Fruit fly (Drosophila melanogaster) whole organism, embryonic: ENCODE results near the gene Lrr47.

Experiments used
- Ada2b ChIP-seq: fragments of 200-800 bp; sonication (Bioruptor generic); IDR thresholded peaks from 2 replicates; pipeline ENCODE4 v1.3.6; 2022; ENCODE audit warnings: missing biosample characterization, missing genetic modification characterization
- Atf6 ChIP-seq: fragments of 200-800 bp; sonication (Bioruptor generic); IDR thresholded peaks from 2 replicates; pipeline ENCODE4 v1.3.6; 2022; ENCODE audit warnings: missing biosample characterization, missing genetic modification characterization
- Awh ChIP-seq: fragments of 200-800 bp; sonication (Bioruptor generic); IDR thresholded peaks from 2 replicates; pipeline ENCODE4, ENCODE4 v1.3.6; 2022; ENCODE audit warnings: missing biosample characterization, missing genetic modification characterization
- CG10321 ChIP-seq: fragments of 200-800 bp; sonication (Bioruptor generic); IDR thresholded peaks from 2 replicates; pipeline ENCODE4 v1.3.6; 2022; ENCODE audit warnings: missing biosample characterization, missing genetic modification characterization
- CG11456 ChIP-seq: fragments of 200-800 bp; sonication (Bioruptor generic); IDR thresholded peaks from 3 replicates; pipeline ENCODE4 v1.3.6; 2022; ENCODE audit warnings: missing biosample characterization, missing genetic modification characterization
- CG11723 ChIP-seq: fragments of 200-800 bp; sonication (Bioruptor generic); optimal IDR thresholded peaks from 2 replicates; lab custom pipeline; 2017; ENCODE audit warnings: missing biosample characterization, mild to moderate bottlenecking, missing genetic modification characterization
- CG1529 ChIP-seq: fragments of 200-800 bp; sonication (Bioruptor generic); optimal IDR thresholded peaks from 3 replicates; lab custom pipeline; 2018; ENCODE audit warnings: missing biosample characterization, missing genetic modification characterization
- CG16779 ChIP-seq: fragments of 200-800 bp; sonication (Bioruptor generic); IDR thresholded peaks from 2 replicates; pipeline ENCODE4 v1.3.6; 2022; ENCODE audit warnings: missing biosample characterization, missing genetic modification characterization
- CG17385 ChIP-seq: fragments of 200-800 bp; sonication (Bioruptor generic); optimal IDR thresholded peaks from 3 replicates; lab custom pipeline; 2018; ENCODE audit warnings: missing biosample characterization, mild to moderate bottlenecking, missing genetic modification characterization
- CG18476 ChIP-seq: fragments of 200-800 bp; sonication (Bioruptor generic); optimal IDR thresholded peaks from 2 replicates; lab custom pipeline; 2016; ENCODE audit warnings: missing biosample characterization, mild to moderate bottlenecking, missing genetic modification characterization
- CG2116 ChIP-seq: fragments of 200-800 bp; sonication (Bioruptor generic); optimal IDR thresholded peaks from 3 replicates; lab custom pipeline; 2018; ENCODE audit warnings: missing biosample characterization, mild to moderate bottlenecking, missing genetic modification characterization
- CG32767 ChIP-seq: fragments of 200-800 bp; sonication (Bioruptor generic); IDR thresholded peaks from 2 replicates; pipeline ENCODE4 v1.3.6; 2022; ENCODE audit warnings: missing biosample characterization, missing genetic modification characterization
- CG5245 ChIP-seq: fragments of 200-800 bp; sonication (Bioruptor generic); optimal IDR thresholded peaks from 3 replicates; lab custom pipeline; 2016; ENCODE audit warnings: missing biosample characterization, missing genetic modification characterization
- CG6683 ChIP-seq: fragments of 200-800 bp; sonication (Bioruptor generic); optimal IDR thresholded peaks from 2 replicates; lab custom pipeline; 2017; ENCODE audit warnings: missing biosample characterization, mild to moderate bottlenecking, missing genetic modification characterization, missing genetic modification reagents
- CG7357 ChIP-seq: fragments of 200-800 bp; sonication (Bioruptor generic); IDR thresholded peaks from 3 replicates; pipeline ENCODE4 v1.3.6; 2022; ENCODE audit warnings: missing biosample characterization, missing genetic modification characterization
- CG7928 ChIP-seq: fragments of 200-800 bp; sonication (Bioruptor generic); optimal IDR thresholded peaks from 2 replicates; lab custom pipeline; 2017; ENCODE audit warnings: missing biosample characterization, mild to moderate bottlenecking, missing genetic modification characterization
- CG8359 ChIP-seq: fragments of 200-800 bp; sonication (Bioruptor generic); optimal IDR thresholded peaks from 2 replicates; lab custom pipeline; 2017; ENCODE audit warnings: missing biosample characterization, mild to moderate bottlenecking, missing genetic modification characterization, borderline replicate concordance
- CG8478 ChIP-seq: fragments of >200 bp; optimal IDR thresholded peaks from 2 replicates; lab custom pipeline; 2018
- CG8924 ChIP-seq: fragments of 200-800 bp; optimal IDR thresholded peaks from 3 replicates; lab custom pipeline; 2019; ENCODE audit warnings: missing biosample characterization, mild to moderate bottlenecking, missing genetic modification characterization, moderate library complexity
- CG8944 ChIP-seq: fragments of 200-800 bp; sonication (Bioruptor generic); optimal IDR thresholded peaks from 3 replicates; lab custom pipeline; 2016; ENCODE audit warnings: missing biosample characterization, missing genetic modification characterization
- Dad ChIP-seq: fragments of 200-800 bp; sonication (Bioruptor generic); optimal IDR thresholded peaks from 3 replicates; lab custom pipeline; 2016; ENCODE audit warnings: missing biosample characterization, missing genetic modification characterization
- Dbx ChIP-seq: fragments of 200-800 bp; sonication (Bioruptor generic); IDR thresholded peaks from 3 replicates; pipeline ENCODE4 v1.3.6; 2022; ENCODE audit warnings: missing biosample characterization, missing genetic modification characterization
- Dip2 ChIP-seq: fragments of 200-800 bp; sonication (Bioruptor generic); IDR thresholded peaks from 2 replicates; pipeline ENCODE4 v1.3.6; 2022; ENCODE audit warnings: missing biosample characterization, missing genetic modification characterization
- Dll ChIP-seq: fragments of 200-800 bp; sonication (Bioruptor generic); IDR thresholded peaks from 4 replicates; pipeline ENCODE4 v1.3.6; 2022; ENCODE audit warnings: missing biosample characterization, missing genetic modification characterization; ENCODE audit not compliant: partially characterized antibody
- Dref ChIP-seq: fragments of 200-800 bp; sonication (Bioruptor generic); IDR thresholded peaks from 2 replicates; pipeline ENCODE4 v1.3.6; 2022; ENCODE audit warnings: missing biosample characterization, missing genetic modification characterization
- Drgx ChIP-seq: fragments of 200-800 bp; sonication (Bioruptor generic); IDR thresholded peaks from 2 replicates; pipeline ENCODE4 v1.3.6; 2022; ENCODE audit warnings: missing biosample characterization, missing genetic modification characterization
- HLH4C ChIP-seq: fragments of 200-800 bp; sonication (Bioruptor generic); IDR thresholded peaks from 3 replicates; pipeline ENCODE4 v1.3.6; 2022; ENCODE audit warnings: missing biosample characterization, missing genetic modification characterization; ENCODE audit not compliant: partially characterized antibody
- Hmx ChIP-seq: fragments of 200-800 bp; sonication (Bioruptor generic); optimal IDR thresholded peaks from 2 replicates; lab custom pipeline; 2016; ENCODE audit warnings: missing biosample characterization, missing genetic modification characterization
- Med ChIP-seq: fragments of 200-800 bp; sonication (Bioruptor generic); peaks from one replicate; lab custom pipeline; 2016; ENCODE audit warnings: missing biosample characterization, missing genetic modification characterization, mild to moderate bottlenecking, inconsistent platforms, moderate library complexity
- NFAT ChIP-seq: fragments of 200-800 bp; sonication (Bioruptor generic); IDR thresholded peaks from 2 replicates; pipeline ENCODE4 v1.3.6; 2022; ENCODE audit warnings: missing biosample characterization, missing genetic modification characterization
- PHDP ChIP-seq: fragments of 200-800 bp; sonication (Bioruptor generic); optimal IDR thresholded peaks from 3 replicates; lab custom pipeline; 2018; ENCODE audit warnings: missing biosample characterization, mild to moderate bottlenecking, missing genetic modification characterization, moderate library complexity
- Spps ChIP-seq: fragments of 200-800 bp; sonication (Bioruptor generic); optimal IDR thresholded peaks from 2 replicates; lab custom pipeline; 2018; ENCODE audit warnings: missing biosample characterization, mild to moderate bottlenecking, missing genetic modification characterization
- al ChIP-seq: fragments of 200-800 bp; sonication (Bioruptor generic); IDR thresholded peaks from 2 replicates; pipeline ENCODE4 v1.3.6; 2022; ENCODE audit warnings: missing biosample characterization, missing genetic modification characterization
- ap ChIP-seq: fragments of 200-800 bp; sonication (Bioruptor generic); IDR thresholded peaks from 2 replicates; pipeline ENCODE4 v1.3.6; 2022; ENCODE audit warnings: missing biosample characterization, missing genetic modification characterization
- ato ChIP-seq: fragments of 200-800 bp; sonication (Bioruptor generic); IDR thresholded peaks from 2 replicates; pipeline ENCODE4 v1.3.6; 2022; ENCODE audit warnings: missing biosample characterization, missing genetic modification characterization; ENCODE audit not compliant: partially characterized antibody
- chm ChIP-seq: fragments of 200-800 bp; sonication (Bioruptor generic); IDR thresholded peaks from 2 replicates; pipeline ENCODE4 v1.3.6; 2022; ENCODE audit warnings: missing biosample characterization, missing genetic modification characterization
- dpn ChIP-seq, 2 experiments: fragments of 200-800 bp; sonication (Bioruptor generic); optimal IDR thresholded peaks; 3 replicates each; lab custom pipeline; 2016; ENCODE audit warnings: missing biosample characterization in 2 of 2, missing genetic modification characterization in 2 of 2
- fd64A ChIP-seq: fragments of 200-800 bp; sonication (Bioruptor generic); optimal IDR thresholded peaks from 3 replicates; lab custom pipeline; 2018; ENCODE audit warnings: missing biosample characterization, mild to moderate bottlenecking, missing genetic modification characterization
- hb ChIP-seq: fragments of 200-800 bp; sonication (Bioruptor generic); IDR thresholded peaks from 3 replicates; pipeline ENCODE4 v1.3.6; 2022; ENCODE audit warnings: missing biosample characterization, missing genetic modification characterization; ENCODE audit not compliant: partially characterized antibody
- ind ChIP-seq: fragments of 200-800 bp; sonication (Bioruptor generic); optimal IDR thresholded peaks from 3 replicates; lab custom pipeline; 2016; ENCODE audit warnings: missing biosample characterization, missing genetic modification characterization
- jumu ChIP-seq: fragments of 200-800 bp; sonication (Bioruptor generic); optimal IDR thresholded peaks from 3 replicates; lab custom pipeline; 2016; ENCODE audit warnings: missing biosample characterization, missing genetic modification characterization
- kah ChIP-seq: fragments of 200-800 bp; sonication (Bioruptor generic); optimal IDR thresholded peaks from 2 replicates; lab custom pipeline; 2018; ENCODE audit warnings: missing biosample characterization, mild to moderate bottlenecking, missing genetic modification characterization
- lov ChIP-seq, 2 experiments: fragments of 200-800 bp in 1 of 2; fragments of >200 bp in 1 of 2; sonication (Bioruptor generic) in 1 of 2; IDR thresholded peaks in 1 of 2; optimal IDR thresholded peaks in 1 of 2; 2 replicates in 1 of 2; 3 replicates in 1 of 2; pipeline versions ENCODE4 v1.3.6 to Lab custom; 2017 to 2022; ENCODE audit warnings: missing biosample characterization in 1 of 2, missing genetic modification characterization in 1 of 2
- mld ChIP-seq: fragments of 200-800 bp; sonication (Bioruptor generic); IDR thresholded peaks from 3 replicates; pipeline ENCODE4 v1.3.6; 2022; ENCODE audit warnings: missing biosample characterization, missing genetic modification characterization; ENCODE audit not compliant: partially characterized antibody
- pros ChIP-seq: fragments of 200-800 bp; sonication (Bioruptor generic); optimal IDR thresholded peaks from 3 replicates; lab custom pipeline; 2019; ENCODE audit warnings: missing biosample characterization, mild to moderate bottlenecking, missing genetic modification characterization, moderate library complexity
- psq ChIP-seq: fragments of 200-800 bp; sonication (Bioruptor generic); optimal IDR thresholded peaks from 2 replicates; lab custom pipeline; 2017; ENCODE audit warnings: missing biosample characterization, missing genetic modification characterization
- pzg ChIP-seq: fragments of 200-800 bp; sonication (Bioruptor generic); optimal IDR thresholded peaks from 3 replicates; lab custom pipeline; 2018; ENCODE audit warnings: missing biosample characterization, mild to moderate bottlenecking, missing genetic modification characterization, moderate library complexity
- sens ChIP-seq: fragments of 200-800 bp; sonication (Bioruptor generic); peaks from one replicate; lab custom pipeline; 2016; ENCODE audit warnings: missing biosample characterization, missing genetic modification characterization
- sr ChIP-seq: fragments of 200-800 bp; sonication (Bioruptor generic); IDR thresholded peaks from 3 replicates; pipeline ENCODE4 v1.3.6; 2022; ENCODE audit warnings: missing biosample characterization, missing genetic modification characterization
- trem ChIP-seq: fragments of 200-800 bp; optimal IDR thresholded peaks from 3 replicates; lab custom pipeline; 2019; ENCODE audit warnings: missing biosample characterization, mild to moderate bottlenecking, missing genetic modification characterization, moderate library complexity
- zf30C ChIP-seq: fragments of 200-800 bp; sonication (Bioruptor generic); optimal IDR thresholded peaks from 3 replicates; lab custom pipeline; 2018; ENCODE audit warnings: missing biosample characterization, mild to moderate bottlenecking, missing genetic modification characterization

Gene Lrr47

DNA sequence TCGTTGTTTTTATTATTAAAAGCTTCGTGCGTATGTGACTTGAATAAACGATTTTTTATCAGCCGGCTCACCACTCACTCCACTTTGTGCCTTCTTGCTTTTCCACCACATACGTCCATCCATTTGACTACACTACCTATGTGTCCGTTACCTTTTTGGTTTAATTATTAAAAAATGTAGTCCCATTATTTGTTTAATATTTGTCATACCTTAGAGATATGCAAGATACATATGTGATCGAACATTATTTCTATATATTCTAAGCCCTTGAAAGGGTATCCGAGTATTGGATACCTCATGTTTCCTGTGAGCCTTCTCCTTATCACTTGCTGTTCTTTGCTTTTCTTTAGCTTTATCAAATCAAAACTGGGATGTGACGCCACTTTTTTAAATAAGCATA lies 2.1 kb downstream of the Lrr47 start (continued):
- TF ChIP-seq dpn (GFP tag; optimal IDR thresholded peaks at IDR 0.05; lab: Kevin White, UChicago) (peak; percentile 35 to 58), HLH4C (GFP tag; lab: Robert Waterston, UW) (no peak), Dbx (GFP tag; lab: Robert Waterston, UW) (peak; percentile 70; the same call in 1 of the 3 replicates), ato (GFP tag; lab: Robert Waterston, UW) (no peak), al (GFP tag; lab: Robert Waterston, UW) (peak; percentile 59; the same call in 1 of the 2 replicates), hb (GFP tag; lab: Robert Waterston, UW) (no peak), Dip2 (GFP tag; lab: Robert Waterston, UW) (no peak), sr (GFP tag; lab: Robert Waterston, UW) (no peak), ap (GFP tag; lab: Robert Waterston, UW) (no peak), ind (GFP tag; lab: Kevin White, UChicago) (peak; percentile 60), sens (GFP tag; lab: Kevin White, UChicago) (peak; percentile 80), CG7357 (GFP tag; lab: Robert Waterston, UW) (0 out of 3 replicates have a peak, but pooled peaks have one; percentile 49), PHDP (tag; lab: Kevin White, UChicago) (peak; percentile 57), Awh (GFP tag; lab: Robert Waterston, UW) (peak; percentile 22; the same call in 1 of the 2 replicates), pros (GFP tag; lab: Kevin White, UChicago) (no peak), trem (tag; lab: Kevin White, UChicago) (no peak), CG7928 (GFP tag; lab: Kevin White, UChicago) (no peak), Dref (no peak), CG8924 (tag; lab: Kevin White, UChicago) (peak; percentile 64), CG8478 (no peak), Dll (GFP tag; lab: Robert Waterston, UW) (no peak), CG11456 (0 out of 3 replicates have a peak, but pooled peaks have one; percentile 34), CG5245 (GFP tag; lab: Kevin White, UChicago) (no peak), mld (GFP tag; lab: Robert Waterston, UW) (no peak), CG11723 (GFP tag; lab: Kevin White, UChicago) (no peak), chm (GFP tag; lab: Robert Waterston, UW) (no peak), lov (optimal IDR thresholded peaks at IDR 0.05; lab: Kevin White, UChicago) (no peak), lov (GFP tag; IDR thresholded peaks at IDR 0.05; lab: Robert Waterston, UW) (no peak), Drgx (GFP tag; lab: Robert Waterston, UW) (peak; percentile 75; the same call in 1 of the 2 replicates), Med (GFP tag; lab: Kevin White, UChicago) (peak; percentile 88), kah (GFP tag; lab: Kevin White, UChicago) (peak; percentile 14), jumu (GFP tag; lab: Kevin White, UChicago) (peak; percentile 2), CG17385 (GFP tag; lab: Kevin White, UChicago) (peak; percentile 48), CG6683 (peak; percentile 34), pzg (GFP tag; lab: Kevin White, UChicago) (no peak), CG1529 (no peak), CG16779 (GFP tag; lab: Robert Waterston, UW) (no peak), Hmx (no peak), Dad (no peak), NFAT (no peak), CG10321 (GFP tag; lab: Robert Waterston, UW) (no peak), CG2116 (GFP tag; lab: Kevin White, UChicago) (peak; percentile 3), fd64A (no peak), CG8359 (GFP tag; lab: Kevin White, UChicago) (peak; percentile 14), Ada2b (GFP tag; lab: Robert Waterston, UW) (peak; percentile 58), CG8944 (GFP tag; lab: Kevin White, UChicago) (no peak), zf30C (GFP tag; lab: Kevin White, UChicago) (no peak), CG18476 (GFP tag; lab: Kevin White, UChicago) (peak; percentile 44), Atf6 (GFP tag; lab: Robert Waterston, UW) (peak; percentile 79), Spps (no peak), psq (GFP tag; lab: Kevin White, UChicago) (no peak), CG32767 (no peak)
